Worm (Caenorhabditis elegans) whole organism, mixed stage, embryonic: ENCODE measurements around the gene abu-2.

Experiments
- elt-1 ChIP-seq: sonication (generic microtip); optimal IDR thresholded peaks from 2 replicates; lab custom pipeline; 2017; ENCODE audit warnings: missing genetic modification characterization, mild to moderate bottlenecking, missing compliant biosample characterization, antibody characterized with exemption, moderate library complexity, borderline replicate concordance; ENCODE audit not compliant: insufficient read depth
- lsy-2 ChIP-seq: fragments of 150-350 bp; optimal IDR thresholded peaks from 2 replicates; lab custom pipeline; 2014; ENCODE audit warnings: missing biosample characterization, missing genetic modification characterization
- nhr-237 ChIP-seq: fragments of 150-350 bp; optimal IDR thresholded peaks from 2 replicates; lab custom pipeline; 2014; ENCODE audit warnings: missing biosample characterization, missing genetic modification characterization
- pha-4 ChIP-seq: fragments of 150-350 bp; optimal IDR thresholded peaks from 2 replicates; lab custom pipeline; 2018; ENCODE audit warnings: missing biosample characterization, missing genetic modification reagents, missing genetic modification characterization
- tbx-8 ChIP-seq: fragments of 200-800 bp; sonication (Bioruptor generic); optimal IDR thresholded peaks from 2 replicates; lab custom pipeline; 2018; ENCODE audit warnings: mild to moderate bottlenecking, missing genetic modification characterization, moderate library complexity, missing compliant biosample characterization
- ztf-11 ChIP-seq: fragments of 150-350 bp; optimal IDR thresholded peaks from 2 replicates; lab custom pipeline; 2014; ENCODE audit warnings: missing biosample characterization, missing genetic modification characterization

DNA sequence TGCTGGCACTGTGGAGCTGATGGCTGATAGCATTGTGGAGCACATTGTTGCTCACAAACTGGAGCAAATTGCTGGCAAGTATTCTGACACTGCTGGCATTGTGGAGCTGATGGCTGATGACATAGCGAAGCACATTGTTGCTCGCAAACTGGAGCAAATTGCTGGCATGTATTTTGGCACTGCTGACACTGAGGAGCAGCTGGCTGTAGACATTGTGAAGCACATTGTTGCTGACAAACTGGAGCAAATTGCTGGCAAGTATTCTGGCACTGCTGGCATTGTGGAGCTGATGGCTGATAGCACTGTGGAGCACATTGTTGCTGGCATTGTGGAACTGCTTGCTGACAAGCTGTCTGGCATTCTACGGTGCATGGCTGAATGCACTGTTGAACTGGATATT is 1.2 kb downstream of the abu-2 start:
- TF ChIP-seq nhr-237 (tag; lab: Kevin White, UChicago): no peak
- TF ChIP-seq tbx-8: no peak
- TF ChIP-seq ztf-11 (tag; lab: Kevin White, UChicago): no peak
- TF ChIP-seq pha-4 (tag; lab: Kevin White, UChicago): no peak
- TF ChIP-seq elt-1: no peak
- TF ChIP-seq lsy-2 (tag; lab: Kevin White, UChicago): no peak
